Fruit fly (Drosophila melanogaster) Kc167 (cell line): ENCODE measurements around the gene Sld5.
A peak's percentile ranks its signal among the peaks of the same experiment; 100 is the strongest.

Experiments used
- Myc ChIP-seq: fragments of >200 bp; optimal IDR thresholded peaks from 2 replicates; lab custom pipeline; 2017; ENCODE audit warnings: missing external identifiers
- Sin3A ChIP-seq: fragments of >200 bp; optimal IDR thresholded peaks from 2 replicates; lab custom pipeline; 2018; ENCODE audit warnings: missing external identifiers
- h ChIP-seq: fragments of >200 bp; optimal IDR thresholded peaks from 3 replicates; lab custom pipeline; 2018; ENCODE audit warnings: missing external identifiers
- insv ChIP-seq: fragments of >200 bp; optimal IDR thresholded peaks from 3 replicates; lab custom pipeline; 2018; ENCODE audit warnings: missing external identifiers
- psq ChIP-seq: fragments of >200 bp; optimal IDR thresholded peaks from 2 replicates; lab custom pipeline; 2017; ENCODE audit warnings: missing external identifiers
- ttk ChIP-seq: sonication (Bioruptor generic); optimal IDR thresholded peaks from 2 replicates; lab custom pipeline; 2017; ENCODE audit warnings: missing external identifiers

The Sld5 gene

dm6 chr3R:26024596-26025213 lies 31.6 kb downstream of the Sld5 start:
- TF ChIP-seq insv (no peak), Myc (no peak), Sin3A (no peak), h (lab: Kevin White, UChicago) (no peak), ttk (lab: Kevin White, UChicago) (no peak), psq (lab: Kevin White, UChicago) (no peak)

- no peak for TF ChIP-seq h (lab: Kevin White, UChicago)
- TF ChIP-seq Sin3A, result no peak
- no peak for TF ChIP-seq psq (lab: Kevin White, UChicago)
Measured at dm6 chr3R:26023252-26023651, 33.1 kb downstream of the Sld5 start.

DNA sequence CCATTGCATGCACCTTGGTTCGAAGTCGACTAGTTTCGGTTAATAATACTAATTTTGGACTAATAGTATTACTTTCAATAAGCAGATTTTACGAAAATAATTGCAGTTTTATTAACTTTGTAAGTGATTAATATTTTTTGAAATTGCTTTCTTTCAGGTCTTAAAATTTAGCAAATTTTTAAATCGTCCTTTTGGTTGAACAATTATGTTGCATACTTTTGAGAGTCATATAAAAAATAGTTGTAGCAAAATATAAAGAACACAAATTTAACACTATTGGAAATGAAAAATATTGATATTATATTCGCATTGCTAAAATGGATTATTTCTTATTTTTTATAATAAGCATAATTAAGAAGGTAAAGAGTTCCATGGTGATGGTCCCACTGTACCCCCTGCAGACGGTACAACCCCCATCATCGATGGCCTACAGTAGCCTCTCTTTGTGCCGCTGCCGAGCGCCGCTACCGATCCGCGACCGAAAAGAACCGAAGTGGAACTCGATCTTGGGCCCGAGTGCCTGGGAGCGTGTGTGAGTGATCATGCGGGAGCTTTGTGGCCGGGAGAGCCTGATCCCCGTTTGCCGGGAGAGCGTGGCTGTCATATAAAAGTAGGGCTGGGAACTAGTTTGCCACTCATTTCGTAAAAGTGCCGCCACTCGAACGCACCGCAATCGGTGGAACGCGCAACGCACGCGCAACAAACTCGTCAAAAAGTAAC lies 35.0 kb downstream of the Sld5 start:
- TF ChIP-seq insv (no peak), ttk (lab: Kevin White, UChicago) (no peak), Myc (no peak), psq (lab: Kevin White, UChicago) (no peak), Sin3A (no peak), h (lab: Kevin White, UChicago) (no peak)

dm6 chr3R:26020244-26021171 lies 35.8 kb downstream of the Sld5 start:
- TF ChIP-seq h (lab: Kevin White, UChicago) (peak; percentile 43), ttk (lab: Kevin White, UChicago) (no peak), insv (no peak)

DNA sequence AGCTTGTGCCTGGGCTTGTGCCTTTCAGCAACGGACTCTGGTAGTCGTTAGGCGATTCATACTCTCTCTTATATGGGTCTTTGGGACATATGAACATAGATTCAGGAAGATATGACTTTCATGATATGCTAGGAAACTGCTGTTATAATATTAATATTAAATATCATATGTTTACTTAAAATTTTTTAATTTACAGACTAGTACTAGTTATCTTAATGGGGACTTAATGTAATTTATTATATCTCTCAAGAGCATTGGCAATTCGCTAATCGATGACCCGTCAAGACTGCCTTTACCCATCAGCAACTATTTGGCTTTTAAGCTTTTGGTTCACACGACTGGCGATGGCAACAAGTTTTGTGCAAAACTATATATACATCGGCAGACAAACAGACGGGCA lies 37.1 kb downstream of the Sld5 start:
- TF ChIP-seq Sin3A (no peak), ttk (lab: Kevin White, UChicago) (no peak), h (lab: Kevin White, UChicago) (no peak), psq (lab: Kevin White, UChicago) (no peak), Myc (no peak), insv (no peak)

DNA sequence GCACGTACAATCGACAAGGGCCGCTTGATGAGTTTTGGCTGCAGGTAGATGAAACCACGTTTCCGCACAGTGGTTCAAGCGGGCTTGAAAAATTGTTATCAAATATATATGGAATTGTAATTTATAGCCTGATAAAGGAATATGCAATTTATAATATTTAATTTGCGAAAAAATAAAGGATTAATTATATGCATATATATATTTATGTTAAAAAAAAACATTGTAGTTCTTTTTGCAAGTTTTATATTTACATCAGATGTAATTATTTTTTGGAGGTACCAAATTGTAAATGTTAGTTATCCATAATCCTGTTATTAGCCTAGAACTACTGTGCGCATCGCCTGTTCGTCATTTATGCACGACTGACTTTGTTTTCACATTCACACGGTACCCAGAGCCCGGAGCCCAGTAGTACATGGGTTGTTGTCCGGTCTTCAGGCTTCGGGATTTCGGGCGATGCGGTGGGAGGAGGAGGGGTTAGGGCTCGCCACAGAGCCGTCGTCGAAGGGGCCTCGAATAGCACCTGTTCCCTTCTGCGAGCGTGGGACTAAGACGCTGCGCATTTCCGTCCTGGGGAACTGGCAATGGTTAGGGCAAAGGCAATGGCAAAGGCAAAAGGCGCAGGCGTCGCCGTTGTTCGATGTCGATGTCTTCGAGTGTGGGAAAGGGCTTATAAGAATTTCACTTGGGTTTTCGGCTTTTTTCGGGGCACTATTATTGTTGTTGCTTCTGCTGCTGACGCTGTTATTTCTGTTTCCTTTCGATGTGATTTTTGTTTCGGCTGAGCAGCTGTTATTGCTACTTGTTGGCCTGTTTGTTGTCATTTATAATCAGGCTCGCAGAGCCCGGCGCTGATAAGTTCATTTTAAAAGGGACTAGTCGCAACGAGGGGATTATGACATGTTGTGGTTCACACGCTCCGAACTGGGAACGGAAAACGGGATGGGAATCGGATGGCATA lies 38.3 kb downstream of the Sld5 start:
- TF ChIP-seq Myc, result no peak
- no peak for TF ChIP-seq insv
- no peak for TF ChIP-seq Sin3A
- TF ChIP-seq ttk (lab: Kevin White, UChicago), result no peak

DNA sequence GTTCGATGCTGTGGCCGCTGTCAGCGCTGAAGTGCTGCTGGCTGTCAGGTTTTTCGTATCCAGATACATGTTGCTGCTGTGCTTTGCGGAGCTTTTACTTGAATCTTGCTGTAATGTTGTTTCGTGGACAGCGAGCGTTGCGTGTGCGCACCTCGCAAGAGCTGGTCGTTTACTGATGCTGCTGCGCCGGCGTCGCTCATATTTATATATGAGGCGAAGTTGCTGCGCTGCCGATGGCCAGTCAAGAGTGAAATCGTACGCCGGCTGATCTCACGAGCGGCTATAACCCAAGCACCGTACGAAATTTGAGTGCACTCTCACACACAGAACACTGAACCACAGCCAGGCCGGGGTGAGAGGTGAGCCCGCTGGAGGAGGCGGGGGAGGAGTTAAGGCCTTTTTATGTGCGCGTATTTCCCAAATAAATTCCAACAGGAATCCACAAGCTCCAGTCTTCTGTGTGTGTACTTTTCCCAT lies 39.0 kb downstream of the Sld5 start:
- TF ChIP-seq Sin3A (no peak), insv (no peak), h (lab: Kevin White, UChicago) (no peak), psq (lab: Kevin White, UChicago) (no peak), Myc (no peak), ttk (lab: Kevin White, UChicago) (no peak)

DNA sequence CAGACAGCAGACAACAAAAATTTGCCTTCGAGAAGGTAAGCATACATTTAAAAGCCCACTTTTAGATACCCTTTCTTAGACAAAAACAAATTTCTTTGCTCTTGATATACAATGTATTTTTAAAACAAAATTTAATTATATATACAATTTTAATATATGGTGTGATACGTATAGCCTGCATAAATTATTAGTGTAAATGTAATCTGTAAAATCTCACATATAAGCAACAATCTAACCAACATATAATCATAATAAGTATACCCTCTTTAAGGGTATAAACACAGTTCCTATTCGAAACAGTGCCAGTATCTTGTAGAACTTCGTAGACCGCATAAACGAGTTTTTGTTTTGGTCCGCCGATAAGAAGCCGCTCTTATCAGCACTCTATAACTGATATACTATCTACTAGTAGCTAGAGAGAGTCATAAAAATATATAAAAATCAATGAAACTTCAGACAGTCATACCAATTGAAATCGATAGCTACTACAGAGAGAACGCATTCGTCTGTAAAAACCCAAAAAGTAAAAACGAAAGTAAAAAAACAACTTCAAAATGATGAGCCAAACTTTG lies 42.0 kb downstream of the Sld5 start, which contains the start of gene Kaz-m1:
TSS of gene Kaz-m1 (plus strand) at position 460 of the 572 bp plus-strand sequence.
- TF ChIP-seq Sin3A (no peak), ttk (lab: Kevin White, UChicago) (no peak), Myc (no peak), insv (no peak), psq (lab: Kevin White, UChicago) (no peak), h (lab: Kevin White, UChicago) (no peak)

DNA sequence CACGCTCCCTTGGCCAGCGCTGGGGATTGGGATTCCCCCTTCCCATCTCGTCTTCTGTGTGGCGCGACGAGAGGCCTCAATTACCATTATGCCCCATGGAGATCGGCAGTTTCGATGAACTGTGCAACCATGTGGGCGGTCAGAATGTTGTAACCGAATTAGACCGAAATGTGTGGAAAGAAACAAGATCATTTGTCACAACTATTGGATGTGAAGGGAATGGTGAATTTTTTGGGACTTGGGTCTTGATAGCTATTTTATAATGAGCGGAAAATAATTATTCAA lies 42.7 kb downstream of the Sld5 start:
- TF ChIP-seq h (lab: Kevin White, UChicago), result no peak

DNA sequence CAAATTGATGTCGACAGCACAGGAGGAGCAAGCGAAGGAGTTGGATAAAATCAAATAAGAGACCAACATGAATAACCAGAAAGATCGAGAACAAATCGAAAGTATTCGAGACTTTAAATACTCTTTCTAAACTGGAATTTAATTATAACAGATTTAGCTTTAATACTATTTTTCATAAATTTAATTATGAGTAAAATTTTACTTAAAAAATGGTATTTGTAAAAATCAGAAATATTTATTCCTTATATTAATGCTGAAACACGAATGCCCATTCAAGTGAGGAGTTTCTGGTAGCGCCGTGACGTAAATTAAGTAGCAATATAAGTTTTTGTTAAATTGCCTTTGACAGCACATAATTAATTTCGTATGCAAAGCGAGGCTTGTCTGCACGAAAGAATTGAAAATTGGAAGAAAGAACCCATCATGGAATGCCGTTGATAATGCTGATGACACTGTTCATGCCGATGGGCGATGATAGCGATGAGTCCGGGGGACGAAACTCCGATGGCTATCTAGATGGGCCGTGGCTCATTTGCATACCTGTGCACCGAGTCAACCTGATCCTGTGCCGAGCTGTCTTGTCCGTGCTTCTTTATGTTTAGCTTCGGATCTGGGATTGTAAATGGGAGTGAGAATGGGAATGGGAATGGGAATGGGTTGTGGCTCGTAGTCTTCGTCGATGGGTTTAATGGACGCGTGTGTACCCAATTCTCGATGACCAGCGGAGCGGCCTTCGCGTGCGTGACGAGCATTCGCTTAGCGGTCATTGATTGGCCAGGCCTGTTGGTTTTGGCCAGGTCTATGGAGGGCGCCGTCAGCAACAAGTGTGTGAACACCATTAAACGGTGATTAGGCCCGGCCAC lies 43.3 kb downstream of the Sld5 start:
- TF ChIP-seq Sin3A, result no peak
- no peak for TF ChIP-seq h (lab: Kevin White, UChicago)
- no peak for TF ChIP-seq ttk (lab: Kevin White, UChicago)

- no peak for TF ChIP-seq Myc
- TF ChIP-seq Sin3A, result no peak
- no peak for TF ChIP-seq ttk (lab: Kevin White, UChicago)
- no peak for TF ChIP-seq h (lab: Kevin White, UChicago)
- TF ChIP-seq insv, result no peak
- no peak for TF ChIP-seq psq (lab: Kevin White, UChicago)
Measured at dm6 chr3R:26012288-26012687, 44.1 kb downstream of the Sld5 start.
